Fruit fly (Drosophila melanogaster): Measurements from ENCODE around the gene bnk.

Gene bnk

dm6 chr3R:31194627-31195026 is 1.5 kb downstream of the bnk start (continued):
- no peak for TF ChIP-seq ham (GFP tag; IDR thresholded peaks at IDR 0.05)
- no peak for TF ChIP-seq dm (GFP tag; optimal IDR thresholded peaks at IDR 0.05)
- TF ChIP-seq CG6175 (GFP tag; IDR thresholded peaks at IDR 0.05) = peak; percentile 86
- no peak for TF ChIP-seq CG11695 (GFP tag; IDR thresholded peaks at IDR 0.05)
- TF ChIP-seq CG10543 (GFP tag; optimal IDR thresholded peaks at IDR 0.05) = no peak
- TF ChIP-seq ato (GFP tag; IDR thresholded peaks at IDR 0.05; ENCODE audit: partially characterized antibody) = no peak
- no peak for TF ChIP-seq CG4404 (GFP tag; IDR thresholded peaks at IDR 0.05)
- TF ChIP-seq CG7745 (tag; optimal IDR thresholded peaks at IDR 0.05) = no peak
- TF ChIP-seq phol (tag; optimal IDR thresholded peaks at IDR 0.05) = no peak
- TF ChIP-seq Kr (GFP tag; optimal IDR thresholded peaks at IDR 0.05) = no peak
- no peak for TF ChIP-seq Xrp1 (GFP tag; IDR thresholded peaks at IDR 0.05)
- TF ChIP-seq tin (GFP tag; optimal IDR thresholded peaks at IDR 0.05) = no peak
- TF ChIP-seq sd (tag; optimal IDR thresholded peaks at IDR 0.05) = peak; percentile 88
- no peak for TF ChIP-seq knrl (GFP tag; IDR thresholded peaks at IDR 0.05; ENCODE audit: partially characterized antibody)
- no peak for TF ChIP-seq zen (tag; optimal IDR thresholded peaks at IDR 0.05)
- no peak for TF ChIP-seq Side (GFP tag; optimal IDR thresholded peaks at IDR 0.05)
- peak; percentile 33 for TF ChIP-seq cg (GFP tag; optimal IDR thresholded peaks at IDR 0.05)
- TF ChIP-seq Deaf1 (tag; optimal IDR thresholded peaks at IDR 0.05) = no peak
- TF ChIP-seq cwo (GFP tag; optimal IDR thresholded peaks at IDR 0.05) = peak; percentile 7
- no peak for TF ChIP-seq vvl (GFP tag; IDR thresholded peaks at IDR 0.05)
- no peak for TF ChIP-seq HLHmδ (GFP tag; optimal IDR thresholded peaks at IDR 0.05)
- no peak for TF ChIP-seq CG34224 (GFP tag; IDR thresholded peaks at IDR 0.05; ENCODE audit: partially characterized antibody)
- no peak for TF ChIP-seq fd64A (GFP tag; optimal IDR thresholded peaks at IDR 0.05)
- TF ChIP-seq sr (GFP tag; IDR thresholded peaks at IDR 0.05) = no peak
- TF ChIP-seq CkIIα-i1 (GFP tag; IDR thresholded peaks at IDR 0.05) = no peak
- no peak for TF ChIP-seq pho (GFP tag; optimal IDR thresholded peaks at IDR 0.05)

DNA sequence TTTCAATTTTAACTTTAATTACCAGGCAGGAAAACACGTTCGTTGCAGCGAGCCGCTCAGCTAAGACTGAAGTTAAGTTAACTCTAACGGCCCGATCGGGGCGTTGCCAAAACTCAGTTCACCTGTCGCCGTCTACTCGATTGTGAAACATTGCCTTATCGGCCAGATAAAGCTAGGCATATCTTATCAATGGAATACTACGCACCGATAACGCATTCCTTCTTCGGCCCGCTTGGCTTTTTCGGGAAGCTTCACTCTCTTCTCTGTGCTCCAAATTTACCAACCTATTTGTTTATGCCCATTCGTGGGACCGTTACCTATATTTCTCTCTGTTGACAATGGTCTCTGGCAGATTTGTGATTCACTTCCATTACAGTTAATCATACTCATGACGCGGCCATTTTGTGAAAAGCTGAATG is 2.5 kb downstream of the bnk start, which contains the start of gene mesh:
TSS of gene mesh (minus strand) at position 68 of the 419 bp plus-strand sequence.
- TF ChIP-seq CG6683 (GFP tag; optimal IDR thresholded peaks at IDR 0.05) = no peak
- TF ChIP-seq Med (GFP tag) = peak; percentile 80
- peak; percentile 3 for TF ChIP-seq CG15514 (GFP tag; optimal IDR thresholded peaks at IDR 0.05)
- peak; percentile 9; the same call in 1 of the 2 replicates for TF ChIP-seq CG13287 (GFP tag; IDR thresholded peaks at IDR 0.05; ENCODE audit: partially characterized antibody)
- TF ChIP-seq sug (tag; optimal IDR thresholded peaks at IDR 0.05) = peak; percentile 23
- TF ChIP-seq Awh (GFP tag; IDR thresholded peaks at IDR 0.05) = 0 out of 2 replicates have a peak, but pooled peaks have one; percentile 14
- no peak for TF ChIP-seq CG11093 (GFP tag; IDR thresholded peaks at IDR 0.05)
- peak; percentile 46 for TF ChIP-seq exex (tag; optimal IDR thresholded peaks at IDR 0.05)
- peak; percentile 47 for TF ChIP-seq Deaf1 (tag; optimal IDR thresholded peaks at IDR 0.05)
- TF ChIP-seq pb (GFP tag; optimal IDR thresholded peaks at IDR 0.05) = no peak
- TF ChIP-seq CG10431 (GFP tag; optimal IDR thresholded peaks at IDR 0.05) = no peak
- TF ChIP-seq NC2β (GFP tag; optimal IDR thresholded peaks at IDR 0.05) = no peak
- peak; percentile 29 for TF ChIP-seq Fer1 (GFP tag; optimal IDR thresholded peaks at IDR 0.05)
- peak; percentile 1 for TF ChIP-seq kay (GFP tag; optimal IDR thresholded peaks at IDR 0.05)
- no peak for TF ChIP-seq zen2 (GFP tag; IDR thresholded peaks at IDR 0.05; ENCODE audit: partially characterized antibody)
- no peak for TF ChIP-seq sqz (GFP tag; optimal IDR thresholded peaks at IDR 0.05)
- TF ChIP-seq ind (GFP tag; optimal IDR thresholded peaks at IDR 0.05) = no peak
- no peak for TF ChIP-seq wor (GFP tag; IDR thresholded peaks at IDR 0.05)
- TF ChIP-seq Dad (GFP tag; optimal IDR thresholded peaks at IDR 0.05) = no peak
- TF ChIP-seq onecut (GFP tag; IDR thresholded peaks at IDR 0.05) = no peak
- peak; percentile 27 for TF ChIP-seq grn (GFP tag; optimal IDR thresholded peaks at IDR 0.05)
- no peak for TF ChIP-seq eyg (GFP tag; optimal IDR thresholded peaks at IDR 0.05)
- TF ChIP-seq CG12769 (tag; optimal IDR thresholded peaks at IDR 0.05) = peak; percentile 95
- TF ChIP-seq fd64A (GFP tag; optimal IDR thresholded peaks at IDR 0.05) = no peak
- peak; percentile 38 for TF ChIP-seq mirr (GFP tag; optimal IDR thresholded peaks at IDR 0.05)
- TF ChIP-seq Trl (optimal IDR thresholded peaks at IDR 0.05) = peak in 1 of 2 experiments; percentile 30
- no peak for TF ChIP-seq Trl (GFP tag; optimal IDR thresholded peaks at IDR 0.05)
- 0 out of 2 replicates have a peak, but pooled peaks have one; percentile 9 for TF ChIP-seq Scr (GFP tag; IDR thresholded peaks at IDR 0.05; ENCODE audit: partially characterized antibody)
